Worm (Caenorhabditis elegans): ENCODE data around the gene mob-1.

Gene mob-1

DNA sequence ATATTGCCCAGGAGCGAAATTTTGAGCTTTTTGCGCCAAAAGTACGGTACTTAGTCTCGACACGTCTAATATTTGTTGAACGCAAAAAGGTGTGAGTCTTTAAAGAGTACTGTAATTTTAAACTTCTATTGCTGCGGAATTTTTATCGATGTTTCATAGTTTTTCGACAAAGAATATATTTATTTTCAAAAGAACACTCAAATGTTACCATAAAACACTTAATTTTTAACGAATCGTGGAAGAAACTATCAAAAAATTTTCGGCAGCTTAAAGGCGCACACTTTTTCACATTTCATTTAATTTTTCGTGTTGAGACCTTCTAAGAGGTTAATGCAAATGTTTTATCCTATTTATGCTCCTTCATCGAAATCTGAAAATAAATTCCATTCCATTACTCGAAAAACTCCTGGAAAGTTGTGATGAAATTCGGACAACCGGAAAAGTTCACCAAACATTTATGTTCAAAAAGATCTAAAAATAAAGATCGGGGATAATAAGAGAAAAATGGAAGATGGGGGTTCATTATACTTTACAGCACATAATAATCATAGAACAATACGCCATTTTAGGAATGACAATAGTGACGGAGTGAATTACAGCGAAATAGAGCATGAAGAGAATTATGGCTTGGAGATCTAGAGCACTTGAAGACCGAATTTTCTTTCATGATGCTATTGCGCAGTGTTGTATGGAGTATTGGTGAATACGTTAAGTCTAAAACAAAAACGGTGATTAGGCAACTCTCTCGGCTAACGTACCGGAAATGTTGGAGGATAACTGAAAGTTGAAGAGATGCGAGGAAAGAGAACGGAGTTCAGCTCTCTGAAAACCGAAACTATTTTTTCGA is 40.1 kb upstream of the mob-1 start (continued):
- 0 out of 2 replicates have a peak, but pooled peaks have one; percentile 21 for TF ChIP-seq cebp-2 (GFP tag; IDR thresholded peaks at IDR 0.05)
- peak; percentile 67 for TF ChIP-seq lin-26 (GFP tag; IDR thresholded peaks at IDR 0.05)
- peak; percentile 61; the same call in 1 of the 2 replicates for TF ChIP-seq ekl-4 (GFP tag; IDR thresholded peaks at IDR 0.05)
- peak; percentile 79; the same call in 1 of the 2 replicates for TF ChIP-seq ztf-25 (GFP tag; IDR thresholded peaks at IDR 0.05)
- TF ChIP-seq rpc-1 (optimal IDR thresholded peaks at IDR 0.05) = no peak
- no peak for TF ChIP-seq rpc-1 (tag; optimal IDR thresholded peaks at IDR 0.05)
- TF ChIP-seq lin-54 (GFP tag; optimal IDR thresholded peaks at IDR 0.05) = peak; percentile 63
- no peak for TF ChIP-seq dpff-1 (tag; optimal IDR thresholded peaks at IDR 0.05)
- TF ChIP-seq somi-1 (GFP tag; optimal IDR thresholded peaks at IDR 0.05) = no peak
- peak; percentile 63; the same call in 1 of the 2 replicates for TF ChIP-seq Y56A3A.18 (GFP tag; IDR thresholded peaks at IDR 0.05)
- peak; percentile 64 for TF ChIP-seq repo-1 (tag; optimal IDR thresholded peaks at IDR 0.05)
- TF ChIP-seq D2030.7 (GFP tag; IDR thresholded peaks at IDR 0.05) = peak; percentile 27
- TF ChIP-seq aptf-3 (GFP tag; IDR thresholded peaks at IDR 0.05) = no peak
- no peak for TF ChIP-seq fkh-3 (tag; optimal IDR thresholded peaks at IDR 0.05)
- TF ChIP-seq lag-1 (GFP tag; IDR thresholded peaks at IDR 0.05) = no peak
- TF ChIP-seq unc-130 (GFP tag; optimal IDR thresholded peaks at IDR 0.05) = peak; percentile 42
- TF ChIP-seq ztf-28 (GFP tag; IDR thresholded peaks at IDR 0.05) = no peak
- no peak for TF ChIP-seq nfyb-1 (GFP tag; IDR thresholded peaks at IDR 0.05)
- no peak for TF ChIP-seq snpc-1.3 (tag; optimal IDR thresholded peaks at IDR 0.05; ENCODE audit: insufficient read depth)
- TF ChIP-seq B0261.1 (tag; optimal IDR thresholded peaks at IDR 0.05) = no peak
- TF ChIP-seq snpc-4 (GFP tag; optimal IDR thresholded peaks at IDR 0.05) = no peak
- TF ChIP-seq snpc-4 (tag; optimal IDR thresholded peaks at IDR 0.05) = peak in 2 of 4 experiments; percentile 2 to 43
- TF ChIP-seq F22D6.2 (tag; optimal IDR thresholded peaks at IDR 0.05) = no peak
- no peak for TF ChIP-seq rec-8 (tag; optimal IDR thresholded peaks at IDR 0.05)
- TF ChIP-seq nhr-120 (GFP tag; IDR thresholded peaks at IDR 0.05) = no peak
- no peak for TF ChIP-seq nfya-2 (GFP tag; IDR thresholded peaks at IDR 0.05)
- TF ChIP-seq hlh-12 (tag; optimal IDR thresholded peaks at IDR 0.05) = no peak
- TF ChIP-seq efl-1 (GFP tag; optimal IDR thresholded peaks at IDR 0.05) = peak; percentile 5
- TF ChIP-seq egl-18 (GFP tag; IDR thresholded peaks at IDR 0.05) = no peak
- TF ChIP-seq him-1 (tag; optimal IDR thresholded peaks at IDR 0.05) = no peak
- TF ChIP-seq ztf-6 (GFP tag; IDR thresholded peaks at IDR 0.05) = no peak
- TF ChIP-seq F57A8.1 (GFP tag; optimal IDR thresholded peaks at IDR 0.05) = no peak
- TF ChIP-seq F33H1.4 (GFP tag; IDR thresholded peaks at IDR 0.05) = no peak
- TF ChIP-seq ceh-91 (GFP tag; IDR thresholded peaks at IDR 0.05) = no peak
- no peak for TF ChIP-seq F55B11.4 (tag; optimal IDR thresholded peaks at IDR 0.05; ENCODE audit: borderline replicate concordance, insufficient read depth)
- TF ChIP-seq hmg-20 (GFP tag; IDR thresholded peaks at IDR 0.05) = no peak
- no peak for TF ChIP-seq unc-62 (GFP tag; optimal IDR thresholded peaks at IDR 0.05)
- TF ChIP-seq nhr-179 (tag; optimal IDR thresholded peaks at IDR 0.05) = no peak
- TF ChIP-seq hrde-1 (tag; optimal IDR thresholded peaks at IDR 0.05; ENCODE audit: borderline replicate concordance) = peak; percentile 60
- TF ChIP-seq bed-2 (GFP tag; IDR thresholded peaks at IDR 0.05) = no peak
- TF ChIP-seq ceh-40 (GFP tag; IDR thresholded peaks at IDR 0.05) = no peak
